Worm (Caenorhabditis elegans): ENCODE measurements around the gene stdh-2.

DNA sequence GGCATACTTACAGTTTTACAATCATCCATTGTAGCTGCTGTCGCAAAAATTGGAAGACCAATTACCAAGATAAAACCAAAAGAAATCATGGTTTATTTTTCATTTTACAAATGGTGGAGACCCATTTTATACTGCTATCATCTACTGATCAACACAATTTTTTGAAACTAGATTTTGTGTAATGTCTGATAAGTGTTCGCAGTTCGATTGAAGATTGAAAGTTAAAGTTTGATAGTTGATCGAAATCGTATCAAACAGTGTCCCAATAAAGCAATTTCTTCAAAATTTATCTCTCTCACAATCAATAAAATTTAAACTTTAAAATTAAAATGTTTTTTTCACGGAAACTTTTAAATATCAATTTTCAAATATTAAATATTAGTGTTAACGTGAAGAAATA is 47.0 kb downstream of the stdh-2 start, which contains the start of gene T13F3.6:
- no peak for TF ChIP-seq snpc-4 (tag; optimal IDR thresholded peaks at IDR 0.05)
- TF ChIP-seq pha-4 (tag; optimal IDR thresholded peaks at IDR 0.05): no peak
